Worm (Caenorhabditis elegans) whole organism, L4 larva: ENCODE measurements around the gene dagl-2.

Source experiments
- T20F7.1 ChIP-seq: fragments of 200-800 bp; sonication (Bioruptor generic); optimal IDR thresholded peaks from 2 replicates; lab custom pipeline; 2018; ENCODE audit warnings: mild to moderate bottlenecking, missing genetic modification characterization, missing compliant biosample characterization
- Y105C5A.15 ChIP-seq: fragments of 200-800 bp; sonication (Bioruptor generic); IDR thresholded peaks from 2 replicates; pipeline ENCODE4 v1.3.6; 2022; ENCODE audit warnings: missing genetic modification characterization, missing compliant biosample characterization
- ZK337.2 ChIP-seq: fragments of 200-800 bp; sonication (Bioruptor generic); IDR thresholded peaks from 2 replicates; pipeline ENCODE4 v1.3.6; 2022; ENCODE audit warnings: missing genetic modification reagents, missing genetic modification characterization, missing compliant biosample characterization
- ZK546.5 ChIP-seq, 2 experiments: sonication (generic microtip); optimal IDR thresholded peaks; 2 replicates each; lab custom pipeline; 2017; ENCODE audit warnings: missing biosample characterization in 2 of 2, missing genetic modification characterization in 2 of 2
- aha-1 ChIP-seq: fragments of 150-350 bp; peaks from one replicate; lab custom pipeline; 2014; ENCODE audit warnings: missing biosample characterization, missing genetic modification characterization
- ceh-28 ChIP-seq: fragments of 150-350 bp; optimal IDR thresholded peaks from 2 replicates; lab custom pipeline; 2014; ENCODE audit warnings: missing biosample characterization, missing genetic modification reagents, missing genetic modification characterization
- ceh-44 ChIP-seq: fragments of 200-800 bp; sonication (Bioruptor generic); IDR thresholded peaks from 2 replicates; pipeline ENCODE4 v1.3.6; 2022; ENCODE audit warnings: missing genetic modification reagents, missing genetic modification characterization, missing compliant biosample characterization
- ceh-62 ChIP-seq: sonication (generic microtip); optimal IDR thresholded peaks from 2 replicates; lab custom pipeline; 2017; ENCODE audit warnings: missing biosample characterization, missing genetic modification characterization
- cey-2 ChIP-seq: sonication (generic microtip); optimal IDR thresholded peaks from 3 replicates; lab custom pipeline; 2017; ENCODE audit warnings: missing genetic modification characterization, mild to moderate bottlenecking, missing compliant biosample characterization, antibody characterized with exemption, borderline replicate concordance; ENCODE audit not compliant: insufficient read depth
- daf-16 ChIP-seq, 3 experiments: sonication (generic microtip); optimal IDR thresholded peaks; 2 replicates each; lab custom pipeline; 2016 to 2017; ENCODE audit warnings: missing genetic modification characterization in 3 of 3, missing genetic modification reagents in 3 of 3, mild to moderate bottlenecking in 2 of 3, missing compliant biosample characterization in 2 of 3, missing biosample characterization in 1 of 3, moderate library complexity in 1 of 3
- dmd-6 ChIP-seq: fragments of 200-800 bp; sonication (Bioruptor generic); IDR thresholded peaks from 2 replicates; pipeline ENCODE4 v1.3.6; 2022; ENCODE audit warnings: missing genetic modification reagents, missing genetic modification characterization, missing compliant biosample characterization
- dpl-1 ChIP-seq: fragments of 150-350 bp; optimal IDR thresholded peaks from 2 replicates; lab custom pipeline; 2014; ENCODE audit warnings: missing biosample characterization, missing genetic modification reagents, missing genetic modification characterization
- hlh-11 ChIP-seq: fragments of 200-800 bp; sonication (Bioruptor generic); optimal IDR thresholded peaks from 2 replicates; lab custom pipeline; 2018; ENCODE audit warnings: mild to moderate bottlenecking, missing genetic modification characterization, missing compliant biosample characterization
- lin-13 ChIP-seq: fragments of 150-350 bp; optimal IDR thresholded peaks from 2 replicates; lab custom pipeline; 2014; ENCODE audit warnings: missing biosample characterization, missing genetic modification reagents, missing genetic modification characterization
- lir-3 ChIP-seq: sonication (generic microtip); optimal IDR thresholded peaks from 2 replicates; lab custom pipeline; 2016; ENCODE audit warnings: mild to moderate bottlenecking, missing genetic modification characterization, missing compliant biosample characterization
- lsy-2 ChIP-seq, 2 experiments: fragments of 150-350 bp in 1 of 2; sonication (generic microtip) in 1 of 2; optimal IDR thresholded peaks; 2 replicates each; lab custom pipeline; 2014 to 2017; ENCODE audit warnings: missing biosample characterization in 2 of 2, missing genetic modification characterization in 2 of 2
- mxl-3 ChIP-seq: fragments of 200-800 bp; sonication (Bioruptor generic); optimal IDR thresholded peaks from 2 replicates; lab custom pipeline; 2018; ENCODE audit warnings: mild to moderate bottlenecking, missing genetic modification characterization, missing compliant biosample characterization
- nhr-11 ChIP-seq: fragments of 150-350 bp; optimal IDR thresholded peaks from 2 replicates; lab custom pipeline; 2014; ENCODE audit warnings: missing biosample characterization, missing genetic modification characterization
- nhr-28 ChIP-seq: fragments of 150-350 bp; optimal IDR thresholded peaks from 2 replicates; lab custom pipeline; 2014; ENCODE audit warnings: missing biosample characterization, missing genetic modification characterization
- nhr-42 ChIP-seq: fragments of 200-800 bp; sonication (Bioruptor generic); IDR thresholded peaks from 2 replicates; pipeline ENCODE4 v1.3.6; 2022; ENCODE audit warnings: missing genetic modification characterization, missing compliant biosample characterization
- nhr-6 ChIP-seq: fragments of 150-350 bp; optimal IDR thresholded peaks from 2 replicates; lab custom pipeline; 2014; ENCODE audit warnings: missing biosample characterization, missing genetic modification characterization
- nhr-77 ChIP-seq: fragments of 150-350 bp; optimal IDR thresholded peaks from 2 replicates; lab custom pipeline; 2014; ENCODE audit warnings: missing biosample characterization, missing genetic modification characterization
- pha-4 ChIP-seq, 2 experiments: fragments of 150-350 bp in 1 of 2; fragments of 200-800 bp in 1 of 2; sonication (Bioruptor generic) in 1 of 2; IDR thresholded peaks in 1 of 2; optimal IDR thresholded peaks in 1 of 2; 2 replicates each; pipeline versions ENCODE4 v1.3.6 to Lab custom; 2014 to 2022; ENCODE audit warnings: missing genetic modification characterization in 2 of 2, missing genetic modification reagents in 2 of 2, missing biosample characterization in 1 of 2, missing compliant biosample characterization in 1 of 2
- php-3 ChIP-seq: fragments of 200-800 bp; sonication (Bioruptor generic); IDR thresholded peaks from 2 replicates; pipeline ENCODE4 v1.3.6; 2022; ENCODE audit warnings: missing genetic modification reagents, missing genetic modification characterization, missing compliant biosample characterization
- pqm-1 ChIP-seq: sonication (generic microtip); optimal IDR thresholded peaks from 2 replicates; lab custom pipeline; 2017; ENCODE audit warnings: missing biosample characterization, missing genetic modification characterization
- rbr-2 ChIP-seq: sonication (generic microtip); optimal IDR thresholded peaks from 2 replicates; lab custom pipeline; 2016; ENCODE audit warnings: missing genotype, missing genetic modification characterization, missing compliant biosample characterization
- set-16 ChIP-seq: fragments of 200-800 bp; sonication (Bioruptor generic); IDR thresholded peaks from 2 replicates; pipeline ENCODE4 v1.3.6; 2022; ENCODE audit warnings: missing genetic modification reagents, missing genetic modification characterization, missing compliant biosample characterization
- spr-3 ChIP-seq: fragments of 200-800 bp; sonication (Bioruptor generic); optimal IDR thresholded peaks from 2 replicates; lab custom pipeline; 2018; ENCODE audit warnings: mild to moderate bottlenecking, missing genetic modification characterization, missing compliant biosample characterization
- unc-130 ChIP-seq: sonication (generic microtip); optimal IDR thresholded peaks from 2 replicates; lab custom pipeline; 2016; ENCODE audit warnings: missing genetic modification reagents, missing genetic modification characterization, missing compliant biosample characterization
- unc-62 ChIP-seq, 3 experiments: fragments of 150-350 bp in 1 of 3; sonication (generic microtip); optimal IDR thresholded peaks in 2 of 3; peaks in 1 of 3; 1 replicate in 1 of 3; 2 replicates in 2 of 3; lab custom pipeline; 2014 to 2017; ENCODE audit warnings: missing biosample characterization in 3 of 3, missing genetic modification characterization in 3 of 3, missing genetic modification reagents in 3 of 3, missing genotype in 1 of 3
- zfp-3 ChIP-seq: fragments of 200-800 bp; sonication (Bioruptor generic); conservative IDR thresholded peaks from 2 replicates; pipeline ENCODE4 v1.3.6; 2022; ENCODE audit warnings: missing genetic modification reagents, missing genetic modification characterization, missing compliant biosample characterization

dagl-2 gene

DNA sequence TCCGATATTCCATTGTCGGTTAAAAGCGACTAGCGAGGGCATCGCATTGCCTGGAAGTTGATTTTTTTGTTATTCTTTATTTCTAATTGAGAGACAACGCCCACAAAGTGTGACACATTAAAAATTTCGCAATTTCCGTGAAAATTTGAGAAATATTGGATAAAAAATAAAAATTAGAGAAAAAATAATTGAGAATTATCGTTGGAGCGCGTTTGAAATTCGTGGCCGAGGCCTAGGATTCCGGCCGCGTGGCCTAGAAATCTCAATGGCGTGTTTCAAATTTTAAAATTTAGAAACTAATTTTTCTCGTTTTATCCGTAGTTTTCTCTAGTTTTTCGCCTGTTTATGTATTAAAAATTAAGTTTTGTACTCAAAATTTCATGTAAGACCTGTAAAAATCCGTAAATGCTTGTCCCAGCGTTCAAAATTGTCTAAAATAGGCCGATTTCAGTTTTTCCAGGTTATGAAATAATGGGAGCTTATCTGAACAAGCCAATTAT is at the start of gene dagl-2, which contains the start of gene ppm-1.G (continued):
- peak; percentile 9 for TF ChIP-seq pqm-1 (tag; lab: Kevin White, UChicago)
- TF ChIP-seq nhr-6 = peak; percentile 72

DNA sequence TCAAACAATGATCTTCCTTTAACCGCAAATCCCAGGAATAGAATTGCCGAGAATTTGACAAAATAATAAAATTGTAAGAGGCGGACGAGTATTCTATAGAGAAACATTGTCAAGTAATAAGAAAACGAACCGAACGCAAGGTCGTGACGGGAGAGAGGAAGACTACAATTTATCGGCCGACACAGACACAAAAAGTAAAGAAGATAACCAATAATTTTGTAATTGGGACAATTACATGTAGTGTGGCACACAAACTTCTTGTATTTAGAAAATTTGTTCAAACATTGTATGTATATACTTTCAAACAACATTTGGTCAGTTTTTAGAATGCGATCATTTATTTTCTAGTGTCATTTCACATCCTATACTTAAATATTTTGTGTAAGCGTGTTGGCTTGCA is 48.9 kb upstream of the dagl-2 start, which contains the start of gene ceeh-1:
Gene ceeh-1, minus strand, starts transcription at position 317 of the 400 bp plus-strand sequence.
- TF ChIP-seq nhr-28 (peak; percentile 100), lin-13 (GFP tag; lab: Kevin White, UChicago) (no peak), lsy-2 (tag; optimal IDR thresholded peaks at IDR 0.05; lab: Kevin White, UChicago) (peak in 1 of 2 experiments; percentile 4), nhr-11 (no peak), pqm-1 (tag; lab: Kevin White, UChicago) (peak; percentile 30), php-3 (GFP tag; lab: Robert Waterston, UW) (no peak), nhr-77 (peak; percentile 4), hlh-11 (tag; lab: Kevin White, UChicago) (peak; percentile 12), dpl-1 (GFP tag; lab: Kevin White, UChicago) (no peak), mxl-3 (peak; percentile 22), dmd-6 (GFP tag; lab: Robert Waterston, UW) (peak; percentile 20; the same call in 1 of the 2 replicates), unc-62 (GFP tag; optimal IDR thresholded peaks at IDR 0.05 in 1 of 2; lab: Kevin White, UChicago) (peak in 1 of 2 experiments; percentile 15), unc-62 (tag; optimal IDR thresholded peaks at IDR 0.05; lab: Kevin White, UChicago) (no peak), T20F7.1 (no peak)

DNA sequence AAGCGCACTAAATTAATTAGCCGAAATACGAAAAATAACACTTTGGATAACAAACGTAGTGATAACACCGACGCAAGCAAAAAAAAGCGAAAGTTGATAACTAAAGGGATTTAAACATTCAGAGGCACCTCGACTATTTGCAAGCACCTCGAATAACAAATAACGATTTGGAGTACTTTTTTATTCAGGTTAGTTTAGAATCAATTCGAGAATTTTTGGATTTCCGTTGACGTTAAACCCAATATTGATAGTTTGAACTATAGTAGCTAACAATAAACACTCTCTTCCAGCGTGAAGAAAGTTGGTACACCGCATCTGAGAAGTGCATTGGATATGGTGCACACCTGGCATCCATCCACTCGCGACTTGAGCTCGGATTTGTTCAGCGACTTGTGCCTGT is 42.2 kb upstream of the dagl-2 start:
- TF ChIP-seq unc-130 (no peak), daf-16 (GFP tag; optimal IDR thresholded peaks at IDR 0.05; lab: Kevin White, UChicago) (no peak), daf-16 (tag; optimal IDR thresholded peaks at IDR 0.05; lab: Kevin White, UChicago) (no peak), ceh-28 (tag; lab: Kevin White, UChicago) (no peak), rbr-2 (no peak), spr-3 (GFP tag; lab: Kevin White, UChicago) (no peak), aha-1 (tag; lab: Kevin White, UChicago) (peak; percentile 98)

DNA sequence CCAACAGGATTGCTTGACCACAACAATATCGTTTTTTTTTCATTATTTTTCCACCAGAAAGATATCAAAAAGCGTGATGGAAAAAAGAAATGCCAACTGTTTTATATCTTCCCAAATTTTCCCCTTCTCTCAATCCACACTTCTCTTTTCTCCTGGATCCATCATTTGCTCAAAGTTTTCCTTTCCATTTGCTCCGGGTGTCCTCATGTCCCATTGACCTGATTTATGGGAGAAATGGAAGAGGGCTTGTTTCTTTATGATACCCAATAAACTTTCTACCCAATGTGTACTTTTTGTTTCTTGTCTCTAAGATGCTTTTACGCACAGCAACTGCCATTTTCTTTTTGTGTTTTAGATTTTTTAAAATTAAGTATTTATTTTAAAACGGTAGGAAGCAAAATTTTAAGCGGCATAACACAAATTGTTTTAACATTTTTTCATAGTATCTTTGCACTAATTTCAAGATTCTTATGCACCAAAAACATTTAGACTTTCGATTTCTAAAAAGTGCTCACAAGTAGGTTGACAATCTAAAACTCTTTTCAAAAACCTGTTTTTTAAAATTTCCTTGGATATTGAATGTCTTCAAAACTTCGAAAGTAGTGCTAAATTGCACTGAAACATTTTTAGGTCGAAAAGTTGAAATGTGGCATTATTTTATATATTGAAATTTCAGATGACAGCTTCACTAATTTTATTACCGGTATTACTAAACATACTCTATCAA is 39.6 kb upstream of the dagl-2 start, which contains the start of gene clec-149:
Gene clec-149, plus strand, starts transcription at position 677 of the 727 bp plus-strand sequence.
- TF ChIP-seq aha-1 (tag; lab: Kevin White, UChicago) (no peak), nhr-11 (peak; percentile 10), hlh-11 (tag; lab: Kevin White, UChicago) (no peak)

DNA sequence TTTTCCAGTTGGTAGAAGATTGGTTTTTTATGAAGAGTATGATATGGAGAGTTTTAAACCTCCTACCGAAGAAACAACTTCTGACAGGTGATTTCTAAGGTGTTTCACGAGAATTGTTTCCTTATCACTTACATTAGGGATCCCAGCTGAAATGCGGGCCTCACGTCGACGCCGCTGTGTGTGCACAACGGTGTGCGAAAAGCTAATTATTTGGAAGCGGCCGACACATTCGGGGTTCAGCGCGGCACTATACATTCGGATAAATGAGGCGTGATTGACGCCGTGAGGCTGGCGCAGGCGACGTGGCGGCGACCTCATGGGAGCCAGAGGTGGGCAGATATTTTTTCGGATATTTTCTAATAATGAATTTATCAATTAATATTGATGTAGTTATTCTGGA is 36.2 kb upstream of the dagl-2 start:
- TF ChIP-seq ZK546.5 (tag; optimal IDR thresholded peaks at IDR 0.05; lab: Kevin White, UChicago) (no peak), nhr-42 (GFP tag; lab: Robert Waterston, UW) (0 out of 2 replicates have a peak, but pooled peaks have one; percentile 10), set-16 (GFP tag; lab: Robert Waterston, UW) (peak; percentile 36; the same call in 1 of the 2 replicates)

DNA sequence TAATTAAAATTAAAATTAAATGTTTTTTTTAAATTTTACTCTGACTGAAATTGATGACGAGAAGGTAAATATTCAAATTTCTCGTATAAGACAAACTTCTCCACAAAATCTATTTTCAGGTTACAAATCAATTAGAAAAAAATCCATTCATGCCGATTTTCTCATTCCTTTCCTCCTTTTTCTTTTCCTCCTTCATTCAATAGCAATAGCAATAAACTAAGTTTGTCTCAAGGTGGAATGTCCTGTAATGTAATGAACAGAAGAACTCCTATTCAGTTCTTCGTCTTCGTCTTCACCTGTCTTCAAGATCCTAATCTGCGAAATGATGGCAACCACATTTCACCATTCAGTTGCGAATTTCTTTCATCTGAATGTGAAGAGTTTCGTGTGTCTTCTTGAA is 32.7 kb upstream of the dagl-2 start, which contains the start of gene dac-1:
Gene dac-1, plus strand, starts transcription at position 301 of the 400 bp plus-strand sequence.
- TF ChIP-seq zfp-3 (GFP tag; lab: Robert Waterston, UW) = no peak
- no peak for TF ChIP-seq ZK337.2 (GFP tag; lab: Robert Waterston, UW)
- no peak for TF ChIP-seq cey-2
- TF ChIP-seq Y105C5A.15 = no peak
- TF ChIP-seq ceh-44 (GFP tag; lab: Robert Waterston, UW) = no peak
- no peak for TF ChIP-seq pha-4 (GFP tag; IDR thresholded peaks at IDR 0.05; lab: Robert Waterston, UW)
- no peak for TF ChIP-seq pha-4 (tag; optimal IDR thresholded peaks at IDR 0.05; lab: Kevin White, UChicago)
- TF ChIP-seq ceh-62 (tag; lab: Kevin White, UChicago) = no peak
- no peak for TF ChIP-seq lir-3
